Worm (Caenorhabditis elegans): ENCODE measurements around the gene F54F2.7.
A peak's percentile ranks its signal among the peaks of the same experiment; 100 is the strongest.

Gene F54F2.7

DNA sequence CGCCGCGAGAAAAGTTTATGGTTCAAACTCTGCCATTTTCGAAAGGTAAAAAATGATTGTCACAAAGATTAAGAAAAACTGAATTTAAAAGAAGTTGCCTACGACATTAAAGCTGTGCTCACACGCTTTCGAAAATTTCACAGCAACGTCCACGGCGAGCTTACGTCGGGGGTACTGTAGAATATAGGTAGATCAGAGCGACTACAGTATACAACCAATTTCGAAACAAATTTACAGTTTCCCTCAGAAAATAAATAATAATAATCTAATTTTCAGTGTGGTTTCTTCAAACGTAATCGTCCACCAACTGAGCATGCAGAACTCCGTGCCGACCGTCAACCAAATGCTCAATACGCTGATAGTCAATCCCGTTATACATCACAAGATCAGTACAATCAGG is 17.4 kb upstream of the F54F2.7 start:
- TF ChIP-seq K09A11.1 (tag; optimal IDR thresholded peaks at IDR 0.05; ENCODE audit: insufficient read depth) (no peak), ceh-48 (tag; optimal IDR thresholded peaks at IDR 0.05) (no peak), eyg-1 (tag; optimal IDR thresholded peaks at IDR 0.05) (no peak), ceh-18 (tag; optimal IDR thresholded peaks at IDR 0.05) (no peak), ceh-9 (tag; optimal IDR thresholded peaks at IDR 0.05) (no peak), che-1 (tag; optimal IDR thresholded peaks at IDR 0.05) (no peak), pax-1 (tag; optimal IDR thresholded peaks at IDR 0.05) (no peak), zip-5 (tag; optimal IDR thresholded peaks at IDR 0.05) (no peak)

DNA sequence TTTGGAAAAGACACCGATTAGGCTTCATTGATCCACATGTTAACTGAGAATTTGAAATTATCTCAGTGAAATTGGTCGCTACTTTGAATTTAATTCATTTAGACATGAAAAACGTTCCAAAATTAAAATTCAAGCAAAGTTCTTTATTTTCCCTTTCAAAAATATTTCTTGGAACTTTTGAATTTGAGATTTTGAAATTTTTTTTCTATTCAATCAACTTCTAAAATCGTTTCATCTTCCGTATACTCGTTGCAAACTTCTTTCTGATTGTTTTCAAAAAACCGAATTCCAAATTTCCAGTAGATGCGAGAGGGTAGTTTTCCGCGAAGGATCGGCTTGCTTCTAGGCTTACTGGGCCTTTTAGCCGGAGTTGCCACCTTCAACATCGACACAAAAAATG is 11.5 kb upstream of the F54F2.7 start, which contains the start of gene pat-2:
pat-2 (plus strand) TSS at position 301 of the 400 bp plus-strand sequence.
- TF ChIP-seq pqm-1 (tag; optimal IDR thresholded peaks at IDR 0.05) (no peak), unc-86 (tag; optimal IDR thresholded peaks at IDR 0.05) (no peak), madf-2 (tag; optimal IDR thresholded peaks at IDR 0.05) (no peak), ceh-31 (tag; optimal IDR thresholded peaks at IDR 0.05) (no peak), ahr-1 (tag; optimal IDR thresholded peaks at IDR 0.05) (no peak), ceh-34 (tag; optimal IDR thresholded peaks at IDR 0.05) (no peak), pag-3 (tag; optimal IDR thresholded peaks at IDR 0.05; ENCODE audit: borderline replicate concordance) (no peak), ceh-2 (tag; optimal IDR thresholded peaks at IDR 0.05) (no peak), ets-4 (tag; optimal IDR thresholded peaks at IDR 0.05) (no peak)

ce11 chrIII:8815699-8816098 is 8.6 kb upstream of the F54F2.7 start:
- TF ChIP-seq sdc-2 (tag; optimal IDR thresholded peaks at IDR 0.05) (no peak), che-1 (tag; optimal IDR thresholded peaks at IDR 0.05) (no peak), nfya-1 (tag; optimal IDR thresholded peaks at IDR 0.05) (peak; percentile 8), ceh-30 (tag; optimal IDR thresholded peaks at IDR 0.05) (no peak), pros-1 (tag; optimal IDR thresholded peaks at IDR 0.05) (no peak), mec-3 (tag; optimal IDR thresholded peaks at IDR 0.05; ENCODE audit: borderline replicate concordance) (no peak), rnt-1 (tag; optimal IDR thresholded peaks at IDR 0.05) (peak; percentile 62), fkh-10 (GFP tag; optimal IDR thresholded peaks at IDR 0.05) (no peak), hlh-6 (tag; optimal IDR thresholded peaks at IDR 0.05) (no peak), ceh-34 (tag; optimal IDR thresholded peaks at IDR 0.05) (peak; percentile 21), F13H6.1 (tag; optimal IDR thresholded peaks at IDR 0.05) (peak; percentile 5), ztf-16 (tag; optimal IDR thresholded peaks at IDR 0.05) (no peak), ceh-18 (tag; optimal IDR thresholded peaks at IDR 0.05) (peak; percentile 70), zip-5 (tag; optimal IDR thresholded peaks at IDR 0.05) (no peak), unc-3 (GFP tag; conservative IDR thresholded peaks at IDR 0.05) (no peak), unc-3 (tag; optimal IDR thresholded peaks at IDR 0.05) (no peak)

DNA sequence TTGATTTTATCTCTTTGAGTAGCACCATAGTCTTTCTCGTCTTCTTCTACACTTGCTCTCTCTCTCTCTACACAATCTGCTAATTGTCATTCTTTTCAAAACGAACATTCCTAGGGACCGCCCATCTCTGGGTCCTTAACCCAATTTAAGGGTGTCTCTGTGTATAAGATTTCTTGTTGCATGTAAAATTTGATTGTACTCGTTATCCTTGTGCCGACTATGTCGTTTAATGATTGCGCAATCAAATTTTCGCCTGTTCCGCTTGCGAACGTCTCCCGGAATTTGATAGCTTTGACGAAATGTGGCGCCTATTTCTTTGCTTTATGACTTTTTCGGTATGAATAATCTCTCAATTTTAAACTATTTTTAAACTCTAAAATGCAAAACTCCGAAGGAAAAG is 4.0 kb upstream of the F54F2.7 start:
- TF ChIP-seq unc-42 (tag; optimal IDR thresholded peaks at IDR 0.05) (peak; percentile 96), syd-9 (tag; optimal IDR thresholded peaks at IDR 0.05) (no peak)

ce11 chrIII:8809245-8809971 is 2.3 kb upstream of the F54F2.7 start, which contains the start of gene prx-19:
Gene prx-19, minus strand, starts transcription at chrIII:8809295.
- TF ChIP-seq pqm-1 (tag; optimal IDR thresholded peaks at IDR 0.05) (no peak), eyg-1 (tag; optimal IDR thresholded peaks at IDR 0.05) (no peak), hlh-30 (tag; optimal IDR thresholded peaks at IDR 0.05; ENCODE audit: insufficient read depth) (no peak), unc-86 (tag; optimal IDR thresholded peaks at IDR 0.05) (no peak), lim-6 (tag; optimal IDR thresholded peaks at IDR 0.05) (no peak), unc-42 (tag; optimal IDR thresholded peaks at IDR 0.05) (peak; percentile 85), unc-55 (GFP tag; optimal IDR thresholded peaks at IDR 0.05) (peak; percentile 15), pha-2 (tag; optimal IDR thresholded peaks at IDR 0.05) (no peak), elt-2 (tag; optimal IDR thresholded peaks at IDR 0.05) (peak; percentile 26), sox-2 (GFP tag; IDR thresholded peaks at IDR 0.05) (no peak), nfya-1 (tag; optimal IDR thresholded peaks at IDR 0.05) (peak; percentile 43), ceh-48 (tag; optimal IDR thresholded peaks at IDR 0.05) (no peak)
